Worm (Caenorhabditis elegans) whole organism, L4 larva: Measurements from ENCODE around the gene F22E5.17.

Source experiments
- R02D3.7 ChIP-seq: fragments of 150-350 bp; sonication (generic microtip); optimal IDR thresholded peaks from 3 replicates; lab custom pipeline; 2014; ENCODE audit warnings: missing biosample characterization, missing genetic modification characterization
- dpl-1 ChIP-seq: fragments of 150-350 bp; optimal IDR thresholded peaks from 2 replicates; lab custom pipeline; 2014; ENCODE audit warnings: missing biosample characterization, missing genetic modification reagents, missing genetic modification characterization
- egl-27 ChIP-seq: sonication (generic microtip); optimal IDR thresholded peaks from 3 replicates; lab custom pipeline; 2017; ENCODE audit warnings: missing biosample characterization, missing genetic modification reagents, missing genetic modification characterization
- mdl-1 ChIP-seq, 2 experiments: fragments of 150-350 bp in 1 of 2; sonication (generic microtip) in 1 of 2; optimal IDR thresholded peaks; 2 replicates each; lab custom pipeline; 2014 to 2017; ENCODE audit warnings: missing biosample characterization in 2 of 2, missing genetic modification characterization in 2 of 2
- mxl-2 ChIP-seq: fragments of 200-800 bp; sonication (Bioruptor generic); conservative IDR thresholded peaks from 2 replicates; pipeline ENCODE4 v1.3.6; 2022; ENCODE audit warnings: missing genetic modification reagents, missing genetic modification characterization, missing compliant biosample characterization
- nhr-28 ChIP-seq: fragments of 150-350 bp; optimal IDR thresholded peaks from 2 replicates; lab custom pipeline; 2014; ENCODE audit warnings: missing biosample characterization, missing genetic modification characterization
- nhr-77 ChIP-seq: fragments of 150-350 bp; optimal IDR thresholded peaks from 2 replicates; lab custom pipeline; 2014; ENCODE audit warnings: missing biosample characterization, missing genetic modification characterization
- pha-4 ChIP-seq, 2 experiments: fragments of 150-350 bp in 1 of 2; fragments of 200-800 bp in 1 of 2; sonication (Bioruptor generic) in 1 of 2; IDR thresholded peaks in 1 of 2; optimal IDR thresholded peaks in 1 of 2; 2 replicates each; pipeline versions ENCODE4 v1.3.6 to Lab custom; 2014 to 2022; ENCODE audit warnings: missing genetic modification characterization in 2 of 2, missing genetic modification reagents in 2 of 2, missing biosample characterization in 1 of 2, missing compliant biosample characterization in 1 of 2
- pqm-1 ChIP-seq: sonication (generic microtip); optimal IDR thresholded peaks from 2 replicates; lab custom pipeline; 2017; ENCODE audit warnings: missing biosample characterization, missing genetic modification characterization
- unc-130 ChIP-seq: sonication (generic microtip); optimal IDR thresholded peaks from 2 replicates; lab custom pipeline; 2016; ENCODE audit warnings: missing genetic modification reagents, missing genetic modification characterization, missing compliant biosample characterization
- zfp-3 ChIP-seq: fragments of 200-800 bp; sonication (Bioruptor generic); conservative IDR thresholded peaks from 2 replicates; pipeline ENCODE4 v1.3.6; 2022; ENCODE audit warnings: missing genetic modification reagents, missing genetic modification characterization, missing compliant biosample characterization
- zip-11 ChIP-seq: fragments of 200-800 bp; sonication (Bioruptor generic); IDR thresholded peaks from 2 replicates; pipeline ENCODE4 v1.3.6; 2022; ENCODE audit warnings: missing genetic modification characterization, missing compliant biosample characterization

DNA sequence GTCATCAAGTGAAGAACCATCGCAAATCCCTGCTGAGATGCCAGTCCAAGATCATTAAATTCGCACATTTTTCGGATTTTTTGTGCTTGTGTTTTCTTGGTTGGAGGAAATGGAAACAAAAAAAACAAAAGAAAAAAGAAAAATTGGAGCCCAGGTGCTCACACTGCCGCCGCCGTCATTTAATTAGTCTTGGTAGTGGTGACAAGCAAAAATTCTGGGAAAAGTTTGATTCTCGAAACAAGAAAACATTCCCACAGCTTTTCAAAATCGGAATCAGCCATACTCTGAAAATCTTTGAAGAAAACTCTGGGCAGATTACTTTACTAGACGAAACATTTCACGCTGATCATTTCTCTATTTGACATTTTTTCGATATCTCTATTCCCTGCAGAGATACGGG, 27.4 kb downstream of the F22E5.17 start, which contains the start of gene srh-128:
- TF ChIP-seq pqm-1 = no peak
- TF ChIP-seq zfp-3 (GFP tag; lab: Robert Waterston, UW) = no peak
- TF ChIP-seq nhr-28 (tag; lab: Kevin White, UChicago) = no peak
- no peak for TF ChIP-seq mdl-1 (tag; optimal IDR thresholded peaks at IDR 0.05; lab: Kevin White, UChicago)
- no peak for TF ChIP-seq R02D3.7 (tag; lab: Kevin White, UChicago)
- no peak for TF ChIP-seq pha-4 (GFP tag; IDR thresholded peaks at IDR 0.05; lab: Robert Waterston, UW)
- no peak for TF ChIP-seq pha-4 (tag; optimal IDR thresholded peaks at IDR 0.05; lab: Kevin White, UChicago)
- no peak for TF ChIP-seq dpl-1 (GFP tag; lab: Kevin White, UChicago)
- TF ChIP-seq unc-130 (GFP tag; lab: Kevin White, UChicago) = no peak
- TF ChIP-seq egl-27 (tag; lab: Kevin White, UChicago) = no peak
- no peak for TF ChIP-seq zip-11 (GFP tag; lab: Robert Waterston, UW)
- no peak for TF ChIP-seq mxl-2 (GFP tag; lab: Robert Waterston, UW)
- TF ChIP-seq nhr-77 (tag; lab: Kevin White, UChicago) = no peak
